Comparison of ENCODE assay signal across 2 worm cellular contexts in the genomic region with DNA sequence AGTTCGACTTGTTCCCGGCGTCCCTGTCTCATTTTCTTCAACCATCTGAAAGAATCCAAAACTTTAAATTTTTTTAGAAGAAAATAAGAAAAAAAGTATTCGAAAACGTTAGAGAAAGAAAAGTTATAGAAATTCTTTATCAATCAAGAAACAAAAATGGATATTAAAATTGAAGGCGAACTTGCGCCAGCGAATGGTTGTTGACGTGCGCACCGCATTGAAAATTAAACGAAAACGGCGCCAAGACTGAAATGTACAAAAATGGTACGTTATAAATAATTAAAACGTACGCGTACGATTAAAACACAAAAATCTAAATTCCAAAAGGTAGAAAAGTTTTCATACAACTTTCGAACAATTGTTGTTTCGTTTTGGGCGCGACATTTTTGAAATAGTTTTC.
TF ChIP-seq lines count a peak whose summit lies in the region.

K02C4.3 (minus strand) TSS at position 51 of the 400 bp plus-strand sequence.

TF ChIP-seq in whole organism, L1 larva, 84 proteins besides CTCF, POLR2A, EP300 and RAD21 (continued from another document):
- TF ChIP-seq dpl-1 (GFP tag; optimal IDR thresholded peaks at IDR 0.05; lab: Kevin White, UChicago) = peak; percentile 86 to 94 (median 93)
- peak; percentile 77 for TF ChIP-seq tbx-2 (tag; optimal IDR thresholded peaks at IDR 0.05; lab: Kevin White, UChicago)
- peak; percentile 39 for TF ChIP-seq jun-1 (tag; optimal IDR thresholded peaks at IDR 0.05; lab: Kevin White, UChicago)
- peak; percentile 76 for TF ChIP-seq blmp-1 (tag; optimal IDR thresholded peaks at IDR 0.05; lab: Kevin White, UChicago)
- TF ChIP-seq lin-13 (GFP tag; optimal IDR thresholded peaks at IDR 0.05; lab: Kevin White, UChicago) = peak; percentile 49
- peak; percentile 18 for TF ChIP-seq elt-2 (tag; optimal IDR thresholded peaks at IDR 0.05; lab: Kevin White, UChicago)
- TF ChIP-seq nhr-84 (tag; optimal IDR thresholded peaks at IDR 0.05; lab: Kevin White, UChicago) = no peak
- no peak for TF ChIP-seq aha-1 (tag; optimal IDR thresholded peaks at IDR 0.05; lab: Kevin White, UChicago)
- no peak for TF ChIP-seq nhr-11 (tag; optimal IDR thresholded peaks at IDR 0.05; lab: Kevin White, UChicago)
- peak; percentile 77 for TF ChIP-seq skn-1 (tag; optimal IDR thresholded peaks at IDR 0.05; lab: Kevin White, UChicago)
- TF ChIP-seq nhr-71 (tag; optimal IDR thresholded peaks at IDR 0.05; lab: Kevin White, UChicago) = peak; percentile 85
- TF ChIP-seq mab-9 (GFP tag; IDR thresholded peaks at IDR 0.05; lab: Robert Waterston, UW) = no peak
- TF ChIP-seq F16B12.6 (tag; optimal IDR thresholded peaks at IDR 0.05; lab: Kevin White, UChicago) = peak; percentile 28
- no peak for TF ChIP-seq ceh-63 (GFP tag; optimal IDR thresholded peaks at IDR 0.05; lab: Kevin White, UChicago)
- peak; percentile 77 for TF ChIP-seq nhr-19 (GFP tag; conservative IDR thresholded peaks at IDR 0.05; lab: Robert Waterston, UW)
- peak; percentile 25 for TF ChIP-seq sup-37 (GFP tag; optimal IDR thresholded peaks at IDR 0.05; lab: Kevin White, UChicago)
- TF ChIP-seq swsn-7 (tag; optimal IDR thresholded peaks at IDR 0.05; lab: Kevin White, UChicago) = peak; percentile 76
- peak; percentile 14 for TF ChIP-seq sox-4 (tag; optimal IDR thresholded peaks at IDR 0.05; lab: Kevin White, UChicago)
- TF ChIP-seq isw-1 (GFP tag; IDR thresholded peaks at IDR 0.05; lab: Robert Waterston, UW) = peak; percentile 59
- no peak for TF ChIP-seq nhr-237 (tag; optimal IDR thresholded peaks at IDR 0.05; lab: Kevin White, UChicago)
- peak; percentile 35 for TF ChIP-seq unc-86 (tag; optimal IDR thresholded peaks at IDR 0.05; lab: Kevin White, UChicago)
- TF ChIP-seq unc-62 (GFP tag; optimal IDR thresholded peaks at IDR 0.05; lab: Kevin White, UChicago) = no peak
- TF ChIP-seq grh-1 (GFP tag; IDR thresholded peaks at IDR 0.05; lab: Robert Waterston, UW) = peak; percentile 37; the same call in 1 of the 2 replicates
- no peak for TF ChIP-seq nhr-12 (tag; optimal IDR thresholded peaks at IDR 0.05; lab: Kevin White, UChicago)
- TF ChIP-seq snu-23 (GFP tag; optimal IDR thresholded peaks at IDR 0.05; lab: Kevin White, UChicago) = peak; percentile 85
- TF ChIP-seq zag-1 (tag; optimal IDR thresholded peaks at IDR 0.05; lab: Kevin White, UChicago) = no peak
- no peak for TF ChIP-seq alr-1 (tag; optimal IDR thresholded peaks at IDR 0.05; lab: Kevin White, UChicago; ENCODE audit: borderline replicate concordance)
- TF ChIP-seq mep-1 (tag; optimal IDR thresholded peaks at IDR 0.05; lab: Kevin White, UChicago) = peak; percentile 87
- peak; percentile 87 to 90 for TF ChIP-seq lsy-2 (tag; optimal IDR thresholded peaks at IDR 0.05; lab: Kevin White, UChicago)
- peak; percentile 89 for TF ChIP-seq snpc-4 (tag; optimal IDR thresholded peaks at IDR 0.05; lab: Kevin White, UChicago)
- TF ChIP-seq sptf-1 (tag; optimal IDR thresholded peaks at IDR 0.05; lab: Kevin White, UChicago) = no peak
- no peak for TF ChIP-seq C34B4.2 (tag; optimal IDR thresholded peaks at IDR 0.05; lab: Kevin White, UChicago)
- TF ChIP-seq fkh-8 (tag; optimal IDR thresholded peaks at IDR 0.05; lab: Kevin White, UChicago) = peak; percentile 43
- TF ChIP-seq pag-3 (tag; optimal IDR thresholded peaks at IDR 0.05; lab: Kevin White, UChicago; ENCODE audit: borderline replicate concordance, insufficient read depth) = peak; percentile 4
- peak; percentile 76 for TF ChIP-seq nhr-20 (tag; optimal IDR thresholded peaks at IDR 0.05; lab: Kevin White, UChicago)
- TF ChIP-seq lin-39 (tag; optimal IDR thresholded peaks at IDR 0.05; lab: Kevin White, UChicago) = peak; percentile 60
- peak; percentile 31 for TF ChIP-seq fos-1 (tag; optimal IDR thresholded peaks at IDR 0.05; lab: Kevin White, UChicago)
- no peak for TF ChIP-seq ceh-88 (GFP tag; IDR thresholded peaks at IDR 0.05; lab: Robert Waterston, UW)
- TF ChIP-seq nhr-28 (tag; optimal IDR thresholded peaks at IDR 0.05; lab: Kevin White, UChicago) = no peak
- TF ChIP-seq tlp-1 (tag; optimal IDR thresholded peaks at IDR 0.05; lab: Kevin White, UChicago) = no peak
- peak; percentile 39 for TF ChIP-seq C16A3.4 (tag; optimal IDR thresholded peaks at IDR 0.05; lab: Kevin White, UChicago)
- peak; percentile 71 for TF ChIP-seq irx-1 (tag; optimal IDR thresholded peaks at IDR 0.05; lab: Kevin White, UChicago)
- TF ChIP-seq nhr-90 (tag; optimal IDR thresholded peaks at IDR 0.05; lab: Kevin White, UChicago; ENCODE audit: poor library complexity) = peak; percentile 77
- TF ChIP-seq fkh-10 (GFP tag; optimal IDR thresholded peaks at IDR 0.05; lab: Kevin White, UChicago) = no peak
- TF ChIP-seq egl-13 (tag; optimal IDR thresholded peaks at IDR 0.05; lab: Kevin White, UChicago) = peak; percentile 44
- peak; percentile 50 for TF ChIP-seq lir-3 (tag; optimal IDR thresholded peaks at IDR 0.05; lab: Kevin White, UChicago; ENCODE audit: poor library complexity)
- peak; percentile 87 to 95 for TF ChIP-seq lin-35 (GFP tag; optimal IDR thresholded peaks at IDR 0.05; lab: Kevin White, UChicago)
- TF ChIP-seq nhr-85 (tag; lab: Kevin White, UChicago) = peak; percentile 79

TF ChIP-seq in whole organism, young adult, 124 proteins besides CTCF, POLR2A, EP300 and RAD21 (continued from another document):
- TF ChIP-seq ceh-58 (GFP tag; IDR thresholded peaks at IDR 0.05; lab: Robert Waterston, UW) = no peak
- TF ChIP-seq ceh-91 (GFP tag; IDR thresholded peaks at IDR 0.05; lab: Robert Waterston, UW) = 0 out of 2 replicates have a peak, but pooled peaks have one; percentile 16
- no peak for TF ChIP-seq ekl-4 (GFP tag; IDR thresholded peaks at IDR 0.05; lab: Robert Waterston, UW)
- TF ChIP-seq madf-8 (GFP tag; conservative IDR thresholded peaks at IDR 0.05; lab: Robert Waterston, UW) = peak; percentile 26; the same call in 1 of the 2 replicates
- no peak for TF ChIP-seq akir-1 (GFP tag; optimal IDR thresholded peaks at IDR 0.05; lab: Kevin White, UChicago)
- no peak for TF ChIP-seq ccch-3 (GFP tag; optimal IDR thresholded peaks at IDR 0.05; lab: Kevin White, UChicago)
- TF ChIP-seq chd-7 (tag; optimal IDR thresholded peaks at IDR 0.05; lab: Kevin White, UChicago) = no peak
- TF ChIP-seq fkh-3 (tag; optimal IDR thresholded peaks at IDR 0.05; lab: Kevin White, UChicago) = no peak
- TF ChIP-seq nhr-80 (tag; optimal IDR thresholded peaks at IDR 0.05; lab: Kevin White, UChicago) = peak; percentile 9
- TF ChIP-seq efl-1 (GFP tag; optimal IDR thresholded peaks at IDR 0.05; lab: Kevin White, UChicago) = peak; percentile 69
- no peak for TF ChIP-seq Y67H2A.10 (GFP tag; conservative IDR thresholded peaks at IDR 0.05; lab: Robert Waterston, UW)
- no peak for TF ChIP-seq F37B4.10 (GFP tag; IDR thresholded peaks at IDR 0.05; lab: Robert Waterston, UW)
- TF ChIP-seq snpc-3.4 (tag; optimal IDR thresholded peaks at IDR 0.05; lab: Kevin White, UChicago) = peak; percentile 60
- peak; percentile 32; the same call in 1 of the 2 replicates for TF ChIP-seq dox-1 (GFP tag; IDR thresholded peaks at IDR 0.05; lab: Robert Waterston, UW)
- no peak for TF ChIP-seq nhr-90 (tag; optimal IDR thresholded peaks at IDR 0.05; lab: Kevin White, UChicago)
- TF ChIP-seq F10E7.11 (tag; optimal IDR thresholded peaks at IDR 0.05; lab: Kevin White, UChicago) = no peak
- TF ChIP-seq lsl-1 (GFP tag; optimal IDR thresholded peaks at IDR 0.05; lab: Kevin White, UChicago) = peak; percentile 56
- TF ChIP-seq C06A6.2 (GFP tag; conservative IDR thresholded peaks at IDR 0.05; lab: Robert Waterston, UW) = no peak
- no peak for TF ChIP-seq B0261.1 (tag; optimal IDR thresholded peaks at IDR 0.05; lab: Kevin White, UChicago)
